Worm (Caenorhabditis elegans) whole organism, L3 larva: Measurements from ENCODE around the gene C51E3.6.

ENCODE experiments used
- hmg-11 ChIP-seq: sonication (generic microtip); optimal IDR thresholded peaks from 2 replicates; lab custom pipeline; 2016; ENCODE audit warnings: missing genetic modification characterization, missing compliant biosample characterization
- lin-15B ChIP-seq: fragments of 150-350 bp; optimal IDR thresholded peaks from 2 replicates; lab custom pipeline; 2014; ENCODE audit warnings: missing biosample characterization, missing genetic modification characterization
- nhr-11 ChIP-seq: fragments of 150-350 bp; optimal IDR thresholded peaks from 2 replicates; lab custom pipeline; 2014; ENCODE audit warnings: missing biosample characterization, missing genetic modification characterization
- nhr-237 ChIP-seq: fragments of 150-350 bp; optimal IDR thresholded peaks from 2 replicates; lab custom pipeline; 2014; ENCODE audit warnings: missing biosample characterization, missing genetic modification characterization
- nhr-76 ChIP-seq: fragments of 150-350 bp; sonication (generic microtip); optimal IDR thresholded peaks from 5 replicates; lab custom pipeline; 2014; ENCODE audit warnings: missing biosample characterization, missing genetic modification characterization
- ztf-4 ChIP-seq: fragments of 150-350 bp; optimal IDR thresholded peaks from 2 replicates; lab custom pipeline; 2014; ENCODE audit warnings: missing biosample characterization, missing genetic modification characterization

DNA sequence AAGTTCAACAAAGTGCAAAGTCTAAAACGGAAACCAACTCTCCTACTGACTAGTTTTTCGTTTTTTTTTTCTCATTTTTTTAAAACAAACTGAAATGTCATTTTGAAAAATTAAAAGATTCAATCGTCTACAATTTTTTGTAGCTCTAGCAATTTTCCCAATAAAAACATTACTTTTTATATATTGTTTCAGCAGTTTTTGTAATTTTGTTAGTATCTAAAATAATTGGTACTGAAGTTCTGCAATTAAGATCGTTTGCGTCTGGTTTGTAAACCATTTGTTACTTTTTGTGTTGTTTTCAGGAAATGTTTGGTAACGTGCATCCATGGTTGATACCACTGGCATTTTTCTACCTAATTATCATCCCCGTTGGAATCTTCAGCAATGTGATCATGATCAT, 7.7 kb downstream of the C51E3.6 start, which contains the start of gene srsx-30:
- TF ChIP-seq nhr-11 (tag; lab: Kevin White, UChicago) = no peak
- no peak for TF ChIP-seq hmg-11 (tag; lab: Kevin White, UChicago)
- no peak for TF ChIP-seq ztf-4 (tag; lab: Kevin White, UChicago)
- TF ChIP-seq nhr-76 (tag; lab: Kevin White, UChicago) = no peak
- TF ChIP-seq nhr-237 (tag; lab: Kevin White, UChicago) = no peak
- TF ChIP-seq lin-15B = no peak
